Worm (Caenorhabditis elegans): ENCODE measurements around the gene pno-1.

Gene pno-1

DNA sequence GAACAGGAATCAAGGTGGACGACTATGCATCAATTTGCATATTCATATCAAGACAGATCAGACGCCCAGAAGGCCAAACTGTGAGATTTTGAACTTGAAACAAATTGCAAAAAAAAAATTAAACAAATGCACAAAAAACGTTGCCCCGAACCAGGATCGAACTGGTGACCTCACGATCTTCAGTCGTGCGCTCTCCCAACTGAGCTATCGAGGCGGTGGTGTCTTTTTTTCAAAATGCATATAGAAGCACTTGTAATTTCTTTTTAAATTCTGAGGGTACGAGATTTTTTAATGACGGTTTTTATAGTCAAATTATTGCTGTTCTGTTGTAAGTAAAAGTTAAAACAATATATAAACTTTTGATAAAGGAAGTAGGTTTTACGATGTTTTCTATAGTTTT, 29.6 kb downstream of the pno-1 start:
- TF ChIP-seq elt-2 (tag; optimal IDR thresholded peaks at IDR 0.05) (no peak), nfya-1 (tag; optimal IDR thresholded peaks at IDR 0.05) (no peak), sox-4 (tag; optimal IDR thresholded peaks at IDR 0.05) (no peak), tbx-2 (tag; optimal IDR thresholded peaks at IDR 0.05) (no peak), ref-2 (tag; optimal IDR thresholded peaks at IDR 0.05) (no peak), ahr-1 (tag; optimal IDR thresholded peaks at IDR 0.05) (no peak), ceh-9 (tag; optimal IDR thresholded peaks at IDR 0.05) (no peak), pat-9 (tag; optimal IDR thresholded peaks at IDR 0.05) (no peak), ceh-18 (tag; optimal IDR thresholded peaks at IDR 0.05) (no peak), fkh-6 (tag; optimal IDR thresholded peaks at IDR 0.05) (no peak), lim-6 (tag; optimal IDR thresholded peaks at IDR 0.05) (no peak), ztf-16 (tag; optimal IDR thresholded peaks at IDR 0.05) (no peak), ceh-30 (tag; optimal IDR thresholded peaks at IDR 0.05) (no peak), ttx-3 (tag; optimal IDR thresholded peaks at IDR 0.05) (no peak), ceh-24 (tag; optimal IDR thresholded peaks at IDR 0.05) (no peak)

DNA sequence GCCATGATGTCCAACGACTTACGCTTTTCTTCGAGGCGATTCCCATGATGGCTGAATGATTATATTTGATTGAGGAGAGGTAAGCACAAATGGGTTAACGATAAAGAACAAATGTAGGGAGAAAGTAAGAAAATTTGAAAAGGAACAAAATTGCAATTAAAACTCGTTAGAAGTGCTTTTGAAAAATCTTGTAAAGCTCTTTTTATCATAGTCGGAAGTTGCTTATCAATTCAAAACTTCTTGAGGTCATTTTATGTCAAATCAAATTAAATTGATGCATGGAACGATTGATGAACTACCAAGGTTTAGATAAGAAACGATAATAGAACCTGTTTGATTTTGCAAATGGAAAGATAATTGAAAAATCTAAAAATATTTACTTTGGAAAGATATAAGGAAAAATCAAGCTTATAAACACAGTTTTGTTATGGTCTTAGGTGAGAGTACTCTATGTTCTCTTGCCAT, 33.8 kb downstream of the pno-1 start, which contains the start of gene glt-5:
Gene glt-5 (minus strand): TSS at position 51 of the 465 bp plus-strand sequence.
- no peak for TF ChIP-seq nfya-1 (tag; optimal IDR thresholded peaks at IDR 0.05)
- TF ChIP-seq rnt-1 (tag; optimal IDR thresholded peaks at IDR 0.05), result no peak
- TF ChIP-seq tbx-2 (tag; optimal IDR thresholded peaks at IDR 0.05), result no peak
- TF ChIP-seq hlh-30 (tag; optimal IDR thresholded peaks at IDR 0.05; ENCODE audit: insufficient read depth), result no peak
- TF ChIP-seq gmeb-2 (tag; optimal IDR thresholded peaks at IDR 0.05), result no peak
- no peak for TF ChIP-seq unc-55 (GFP tag; optimal IDR thresholded peaks at IDR 0.05)
- no peak for TF ChIP-seq ceh-18 (tag; optimal IDR thresholded peaks at IDR 0.05)
- TF ChIP-seq ceh-9 (tag; optimal IDR thresholded peaks at IDR 0.05), result no peak
- TF ChIP-seq eyg-1 (tag; optimal IDR thresholded peaks at IDR 0.05), result no peak
- no peak for TF ChIP-seq ceh-14 (tag; optimal IDR thresholded peaks at IDR 0.05)
- no peak for TF ChIP-seq ceh-45 (GFP tag; IDR thresholded peaks at IDR 0.05)
- TF ChIP-seq ceh-34 (tag; optimal IDR thresholded peaks at IDR 0.05), result no peak
- TF ChIP-seq mec-3 (tag; optimal IDR thresholded peaks at IDR 0.05; ENCODE audit: borderline replicate concordance), result no peak
- TF ChIP-seq ahr-1 (tag; optimal IDR thresholded peaks at IDR 0.05), result no peak
- no peak for TF ChIP-seq pag-3 (tag; optimal IDR thresholded peaks at IDR 0.05; ENCODE audit: borderline replicate concordance)

DNA sequence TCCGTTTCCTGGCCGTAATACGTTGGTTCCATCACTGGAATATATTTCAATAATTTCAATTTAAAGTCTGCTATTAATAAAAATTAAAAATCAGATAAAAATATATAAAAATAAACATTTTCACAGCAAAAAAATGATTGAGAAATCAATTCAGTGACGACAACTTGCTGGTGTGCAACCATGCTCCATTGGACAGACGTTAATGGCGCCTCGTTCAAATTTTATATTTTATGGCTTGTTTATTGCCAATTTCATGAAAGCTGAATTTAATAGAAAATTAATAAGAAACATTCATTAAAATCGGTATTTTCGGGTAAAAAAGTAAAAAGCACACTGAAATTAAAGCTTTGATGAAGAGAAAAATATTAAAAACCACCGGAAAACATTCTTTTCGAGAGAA, 36.5 kb downstream of the pno-1 start, which contains the start of gene Y53C12A.3:
Gene Y53C12A.3 (minus strand): TSS at position 34 of the 400 bp plus-strand sequence.
- peak; percentile 0 for TF ChIP-seq nfya-1 (tag; optimal IDR thresholded peaks at IDR 0.05)
- TF ChIP-seq ref-2 (tag; optimal IDR thresholded peaks at IDR 0.05), result no peak

DNA sequence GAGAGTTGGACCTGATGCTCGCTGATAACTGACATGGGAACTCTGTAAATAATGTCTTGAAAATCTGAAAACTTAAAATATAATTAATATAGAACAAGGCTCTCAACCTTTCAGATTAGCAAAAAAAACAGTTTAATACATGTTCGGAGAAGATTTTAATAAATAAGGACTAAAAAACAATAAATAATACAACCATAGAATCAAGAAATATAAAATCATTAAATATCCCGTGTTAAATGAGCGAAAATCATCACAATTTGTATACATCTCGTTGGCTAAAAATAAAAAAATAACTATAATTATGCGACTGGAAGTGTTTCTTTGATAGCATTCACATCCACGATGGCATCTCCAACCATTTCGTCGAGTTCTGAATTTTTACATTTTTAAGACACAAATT, 37.9 kb downstream of the pno-1 start, which contains the start of gene Y53C12A.10:
Gene Y53C12A.10 (minus strand): TSS at position 101 of the 400 bp plus-strand sequence.
- TF ChIP-seq ref-2 (tag; optimal IDR thresholded peaks at IDR 0.05), result no peak
- no peak for TF ChIP-seq fkh-10 (GFP tag; optimal IDR thresholded peaks at IDR 0.05)
- TF ChIP-seq ceh-19 (GFP tag; optimal IDR thresholded peaks at IDR 0.05), result no peak
- no peak for TF ChIP-seq F13H6.1 (tag; optimal IDR thresholded peaks at IDR 0.05)
- TF ChIP-seq gmeb-2 (tag; optimal IDR thresholded peaks at IDR 0.05), result no peak
- TF ChIP-seq zip-5 (tag; optimal IDR thresholded peaks at IDR 0.05), result no peak

DNA sequence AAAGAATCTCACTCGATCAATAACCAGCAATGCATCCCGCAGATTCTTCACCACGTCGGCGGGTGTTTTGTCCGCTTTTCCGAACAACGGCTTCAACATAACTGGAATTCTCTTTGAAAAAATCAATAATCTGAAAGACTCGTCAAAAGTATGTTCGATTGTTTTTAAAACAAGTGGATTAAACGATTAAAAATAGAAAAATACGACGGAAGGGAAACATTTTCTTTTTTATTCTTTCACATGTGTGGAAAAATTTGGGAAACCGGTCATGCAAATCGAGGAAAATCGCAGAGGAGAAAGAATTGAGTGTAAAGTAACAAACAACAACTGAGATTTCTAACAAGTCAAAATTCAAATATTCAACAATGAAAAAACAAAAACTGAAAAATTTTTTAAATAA, 39.1 kb downstream of the pno-1 start, which contains the start of gene mop-25.2:
Gene mop-25.2 (minus strand): TSS at position 101 of the 400 bp plus-strand sequence.
- TF ChIP-seq ceh-19 (GFP tag; optimal IDR thresholded peaks at IDR 0.05) (no peak), fax-1 (tag; optimal IDR thresholded peaks at IDR 0.05) (no peak), che-1 (tag; optimal IDR thresholded peaks at IDR 0.05) (no peak), nfya-1 (tag; optimal IDR thresholded peaks at IDR 0.05) (no peak), hlh-8 (tag; optimal IDR thresholded peaks at IDR 0.05) (no peak)

DNA sequence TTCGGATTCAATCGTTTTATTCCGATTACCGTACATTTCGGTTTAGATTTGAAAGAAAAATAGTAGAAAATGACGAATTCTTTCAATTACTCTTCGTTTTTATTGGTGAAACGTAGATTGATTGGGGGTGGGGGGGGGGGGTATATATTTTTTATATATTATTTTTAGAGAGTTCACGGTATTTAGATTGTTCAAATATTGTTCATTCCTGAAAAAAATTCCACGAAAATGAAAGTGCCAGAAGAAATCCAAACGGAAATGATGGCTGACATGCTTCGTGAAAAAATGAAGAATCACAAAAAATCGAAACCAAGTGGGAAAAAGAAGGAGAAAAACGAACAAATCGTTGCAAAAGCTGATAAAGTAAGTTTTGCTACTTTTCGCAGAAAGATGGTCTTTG, 42.3 kb downstream of the pno-1 start, which contains the start of the genes Y53C12A.8 and Y53C12A.7:
Gene Y53C12A.8 (minus strand): TSS at position 101 of the 400 bp plus-strand sequence.
Gene Y53C12A.7 (plus strand): TSS at position 181 of the 400 bp plus-strand sequence.
- TF ChIP-seq sox-2 (GFP tag; IDR thresholded peaks at IDR 0.05) (no peak), ztf-16 (tag; optimal IDR thresholded peaks at IDR 0.05) (no peak)
